Worm (Caenorhabditis elegans) whole organism, L4/young adult: ENCODE results near the gene nspc-10.
A peak's percentile ranks its signal among the peaks of the same experiment; 100 is the strongest.

Experiments
- W03F9.2 ChIP-seq: fragments of 150-350 bp; optimal IDR thresholded peaks from 2 replicates; lab custom pipeline; 2014; ENCODE audit warnings: missing biosample characterization, missing genetic modification characterization
- dao-5 ChIP-seq: sonication (generic microtip); optimal IDR thresholded peaks from 2 replicates; lab custom pipeline; 2016; ENCODE audit warnings: missing genotype, missing genetic modification characterization, moderate library complexity, missing compliant biosample characterization
- him-1 ChIP-seq: sonication (generic microtip); optimal IDR thresholded peaks from 2 replicates; lab custom pipeline; 2016; ENCODE audit warnings: missing genotype, missing genetic modification reagents, missing genetic modification characterization, missing compliant biosample characterization

Gene nspc-10

ce11 chrX:12357127-12357526, 13.7 kb downstream of the nspc-10 start, which contains the start of gene nspc-13:
nspc-13 (plus strand) TSS chrX:12357427.
- no peak for TF ChIP-seq W03F9.2 (tag; lab: Kevin White, UChicago)
- no peak for TF ChIP-seq him-1 (tag; lab: Kevin White, UChicago)
- TF ChIP-seq dao-5 (tag; lab: Kevin White, UChicago), result no peak

- no peak for TF ChIP-seq dao-5 (tag; lab: Kevin White, UChicago)
- TF ChIP-seq him-1 (tag; lab: Kevin White, UChicago), result no peak
- TF ChIP-seq W03F9.2 (tag; lab: Kevin White, UChicago), result no peak
Measured at ce11 chrX:12358957-12359356, 15.5 kb downstream of the nspc-10 start, which contains the start of gene nspc-14. nspc-14 (minus strand) TSS chrX:12359057.

ce11 chrX:12360444-12360843, 17.0 kb downstream of the nspc-10 start, which contains the start of the genes nspc-15 and F19H6.6:
nspc-15 (plus strand) TSS chrX:12360744.
F19H6.6 (plus strand) TSS chrX:12360827.
- TF ChIP-seq dao-5 (tag; lab: Kevin White, UChicago), result no peak
- no peak for TF ChIP-seq him-1 (tag; lab: Kevin White, UChicago)
- no peak for TF ChIP-seq W03F9.2 (tag; lab: Kevin White, UChicago)

- TF ChIP-seq dao-5 (tag; lab: Kevin White, UChicago) (peak; percentile 76), W03F9.2 (tag; lab: Kevin White, UChicago) (peak; percentile 99), him-1 (tag; lab: Kevin White, UChicago) (peak; percentile 99)
Measured at ce11 chrX:12362951-12363486, 19.6 kb downstream of the nspc-10 start.

ce11 chrX:12364804-12365203, 21.4 kb downstream of the nspc-10 start, which contains the start of gene F19H6.5:
F19H6.5 (minus strand) TSS chrX:12364904.
- TF ChIP-seq dao-5 (tag; lab: Kevin White, UChicago) (no peak), him-1 (tag; lab: Kevin White, UChicago) (no peak), W03F9.2 (tag; lab: Kevin White, UChicago) (no peak)

ce11 chrX:12365388-12365787, 22.0 kb downstream of the nspc-10 start, which contains the start of gene F19H6.4:
F19H6.4 (plus strand) TSS chrX:12365688.
- no peak for TF ChIP-seq him-1 (tag; lab: Kevin White, UChicago)
- no peak for TF ChIP-seq W03F9.2 (tag; lab: Kevin White, UChicago)
- no peak for TF ChIP-seq dao-5 (tag; lab: Kevin White, UChicago)

ce11 chrX:12367498-12367897, 24.1 kb downstream of the nspc-10 start:
- no peak for TF ChIP-seq W03F9.2 (tag; lab: Kevin White, UChicago)
- TF ChIP-seq him-1 (tag; lab: Kevin White, UChicago), result no peak

- TF ChIP-seq him-1 (tag; lab: Kevin White, UChicago) (no peak), dao-5 (tag; lab: Kevin White, UChicago) (no peak)
Measured at ce11 chrX:12371321-12371720, 27.9 kb downstream of the nspc-10 start, which contains the start of gene rif-1.2. rif-1.2 (minus strand) TSS chrX:12371421.

ce11 chrX:12375783-12376182, 32.4 kb downstream of the nspc-10 start:
- TF ChIP-seq him-1 (tag; lab: Kevin White, UChicago) (no peak), W03F9.2 (tag; lab: Kevin White, UChicago) (no peak), dao-5 (tag; lab: Kevin White, UChicago) (no peak)

- no peak for TF ChIP-seq dao-5 (tag; lab: Kevin White, UChicago)
- TF ChIP-seq him-1 (tag; lab: Kevin White, UChicago), result no peak
- no peak for TF ChIP-seq W03F9.2 (tag; lab: Kevin White, UChicago)
Measured at ce11 chrX:12378293-12378692, 34.9 kb downstream of the nspc-10 start, which contains the start of gene glb-13. glb-13 (minus strand) TSS chrX:12378393.

- TF ChIP-seq dao-5 (tag; lab: Kevin White, UChicago) (no peak), him-1 (tag; lab: Kevin White, UChicago) (no peak), W03F9.2 (tag; lab: Kevin White, UChicago) (no peak)
Measured at ce11 chrX:12391380-12391779, 48.0 kb downstream of the nspc-10 start, which contains the start of gene nekl-3. nekl-3 (minus strand) TSS chrX:12391480.
